Worm (Caenorhabditis elegans): ENCODE results near the gene F52D2.5.

- TF ChIP-seq W03F9.2 (tag; optimal IDR thresholded peaks at IDR 0.05) (no peak), him-1 (tag; optimal IDR thresholded peaks at IDR 0.05) (no peak)
Observed at ce11 chrX:1959063-1959462, 15.5 kb downstream of the F52D2.5 start.

All from whole organism, L4/young adult.